Fruit fly (Drosophila melanogaster) whole organism, embryonic: ENCODE data around the gene CG42404.

Experiments used
- Bdp1 ChIP-seq: fragments of 200-800 bp; sonication (Bioruptor generic); optimal IDR thresholded peaks from 3 replicates; lab custom pipeline; 2016; ENCODE audit warnings: missing biosample characterization, missing genetic modification characterization
- CG11247 ChIP-seq: fragments of 200-800 bp; sonication (Bioruptor generic); IDR thresholded peaks from 2 replicates; pipeline ENCODE4 v1.3.6; 2022; ENCODE audit warnings: missing biosample characterization, missing genetic modification characterization
- CG1233 ChIP-seq: fragments of 200-800 bp; sonication (Bioruptor generic); optimal IDR thresholded peaks from 4 replicates; lab custom pipeline; 2018; ENCODE audit warnings: missing biosample characterization, mild to moderate bottlenecking, missing genetic modification characterization
- CG12769 ChIP-seq: fragments of 200-800 bp; sonication (Bioruptor generic); optimal IDR thresholded peaks from 2 replicates; lab custom pipeline; 2019; ENCODE audit warnings: missing biosample characterization, mild to moderate bottlenecking, missing genetic modification characterization, moderate library complexity
- CG13624 ChIP-seq: fragments of 200-800 bp; sonication (Bioruptor generic); optimal IDR thresholded peaks from 2 replicates; lab custom pipeline; 2016; ENCODE audit warnings: missing biosample characterization, missing genetic modification characterization
- CG14014 ChIP-seq: fragments of 200-800 bp; sonication (Bioruptor generic); IDR thresholded peaks from 2 replicates; pipeline ENCODE4 v1.3.6; 2022; ENCODE audit warnings: missing biosample characterization, missing genetic modification characterization
- CG14050 ChIP-seq: fragments of 200-800 bp; sonication (Bioruptor generic); IDR thresholded peaks from 3 replicates; pipeline ENCODE4 v1.3.6; 2022; ENCODE audit warnings: missing biosample characterization, missing genetic modification characterization
- CG15696 ChIP-seq: fragments of 200-800 bp; sonication (Bioruptor generic); optimal IDR thresholded peaks from 2 replicates; lab custom pipeline; 2019; ENCODE audit warnings: missing biosample characterization, mild to moderate bottlenecking, missing genetic modification characterization, moderate library complexity
- CG2678 ChIP-seq: fragments of 200-800 bp; sonication (Bioruptor generic); optimal IDR thresholded peaks from 3 replicates; lab custom pipeline; 2019; ENCODE audit warnings: missing biosample characterization, mild to moderate bottlenecking, missing genetic modification characterization, moderate library complexity
- CG2712 ChIP-seq: fragments of 200-800 bp; optimal IDR thresholded peaks from 3 replicates; lab custom pipeline; 2019; ENCODE audit warnings: missing biosample characterization, mild to moderate bottlenecking, missing genetic modification characterization, moderate library complexity
- CG30020 ChIP-seq: fragments of 200-800 bp; optimal IDR thresholded peaks from 2 replicates; lab custom pipeline; 2019; ENCODE audit warnings: missing biosample characterization, mild to moderate bottlenecking, missing genetic modification characterization, moderate library complexity
- CG30431 ChIP-seq: fragments of 200-800 bp; sonication (Bioruptor generic); optimal IDR thresholded peaks from 2 replicates; lab custom pipeline; 2017; ENCODE audit warnings: missing biosample characterization, missing genetic modification characterization
- CG32772 ChIP-seq: fragments of 200-800 bp; sonication (Bioruptor generic); IDR thresholded peaks from 2 replicates; pipeline ENCODE4 v1.3.6; 2022; ENCODE audit warnings: missing biosample characterization, missing genetic modification characterization
- CG3838 ChIP-seq: fragments of 200-800 bp; sonication (Bioruptor generic); optimal IDR thresholded peaks from 3 replicates; lab custom pipeline; 2016; ENCODE audit warnings: missing biosample characterization, missing genetic modification characterization
- CG4282 ChIP-seq: fragments of 200-800 bp; sonication (Bioruptor generic); optimal IDR thresholded peaks from 2 replicates; lab custom pipeline; 2016; ENCODE audit warnings: missing biosample characterization, missing genetic modification characterization
- CG4730 ChIP-seq: fragments of 200-800 bp; sonication (Bioruptor generic); IDR thresholded peaks from 2 replicates; pipeline ENCODE4 v1.3.6; 2022; ENCODE audit warnings: missing biosample characterization, missing genetic modification characterization
- CG4820 ChIP-seq: fragments of 200-800 bp; sonication (Bioruptor generic); optimal IDR thresholded peaks from 3 replicates; lab custom pipeline; 2016; ENCODE audit warnings: missing biosample characterization, missing genetic modification characterization
- CG4854 ChIP-seq: fragments of 200-800 bp; sonication (Bioruptor generic); optimal IDR thresholded peaks from 2 replicates; lab custom pipeline; 2016; ENCODE audit warnings: missing biosample characterization, missing genetic modification characterization, inconsistent platforms
- CG7357 ChIP-seq: fragments of 200-800 bp; sonication (Bioruptor generic); IDR thresholded peaks from 3 replicates; pipeline ENCODE4 v1.3.6; 2022; ENCODE audit warnings: missing biosample characterization, missing genetic modification characterization
- CG7556 ChIP-seq: fragments of 200-800 bp; sonication (Bioruptor generic); optimal IDR thresholded peaks from 2 replicates; lab custom pipeline; 2017; ENCODE audit warnings: missing biosample characterization, mild to moderate bottlenecking, missing genetic modification characterization
- CG8089 ChIP-seq: fragments of 200-800 bp; sonication (Bioruptor generic); optimal IDR thresholded peaks from 3 replicates; lab custom pipeline; 2016; ENCODE audit warnings: missing biosample characterization, missing genetic modification characterization
- Dip3 ChIP-seq: fragments of 200-800 bp; sonication (Bioruptor generic); optimal IDR thresholded peaks from 3 replicates; lab custom pipeline; 2016; ENCODE audit warnings: missing biosample characterization, missing genetic modification characterization
- Hr39 ChIP-seq: fragments of >200 bp; optimal IDR thresholded peaks from 2 replicates; lab custom pipeline; 2017
- Neu2 ChIP-seq: fragments of 200-800 bp; sonication (Bioruptor generic); optimal IDR thresholded peaks from 3 replicates; lab custom pipeline; 2016; ENCODE audit warnings: missing biosample characterization, missing genetic modification characterization, borderline replicate concordance
- Oli ChIP-seq: fragments of 200-800 bp; sonication (Bioruptor generic); optimal IDR thresholded peaks from 2 replicates; lab custom pipeline; 2018; ENCODE audit warnings: missing biosample characterization, mild to moderate bottlenecking, missing genetic modification characterization, moderate library complexity
- Six4 ChIP-seq: fragments of 200-800 bp; sonication (Bioruptor generic); optimal IDR thresholded peaks from 2 replicates; lab custom pipeline; 2016; ENCODE audit warnings: missing biosample characterization, missing genetic modification characterization
- Xrp1 ChIP-seq: fragments of 200-800 bp; sonication (Bioruptor generic); IDR thresholded peaks from 2 replicates; pipeline ENCODE4 v1.3.6; 2022; ENCODE audit warnings: missing biosample characterization, missing genetic modification characterization
- al ChIP-seq: fragments of 200-800 bp; sonication (Bioruptor generic); IDR thresholded peaks from 2 replicates; pipeline ENCODE4 v1.3.6; 2022; ENCODE audit warnings: missing biosample characterization, missing genetic modification characterization
- btn ChIP-seq: fragments of 200-800 bp; sonication (Bioruptor generic); optimal IDR thresholded peaks from 2 replicates; lab custom pipeline; 2016; ENCODE audit warnings: missing biosample characterization, missing genetic modification characterization
- chn ChIP-seq: fragments of 200-800 bp; sonication (Bioruptor generic); optimal IDR thresholded peaks from 2 replicates; lab custom pipeline; 2016; ENCODE audit warnings: missing biosample characterization, missing genetic modification characterization
- crol ChIP-seq: fragments of 200-800 bp; sonication (Bioruptor generic); IDR thresholded peaks from 2 replicates; pipeline ENCODE4 v1.3.6; 2022; ENCODE audit warnings: missing biosample characterization, missing genetic modification characterization
- dpn ChIP-seq, 2 experiments: fragments of 200-800 bp; sonication (Bioruptor generic); optimal IDR thresholded peaks; 3 replicates each; lab custom pipeline; 2016; ENCODE audit warnings: missing biosample characterization in 2 of 2, missing genetic modification characterization in 2 of 2
- ems ChIP-seq: fragments of 200-800 bp; sonication (Bioruptor generic); optimal IDR thresholded peaks from 3 replicates; lab custom pipeline; 2016; ENCODE audit warnings: missing biosample characterization, missing genetic modification characterization
- fd96Cb ChIP-seq: fragments of 200-800 bp; sonication (Bioruptor generic); optimal IDR thresholded peaks from 2 replicates; lab custom pipeline; 2018; ENCODE audit warnings: missing biosample characterization, mild to moderate bottlenecking, missing genetic modification characterization, moderate library complexity
- ftz-f1 ChIP-seq: fragments of 200-800 bp; sonication (Bioruptor generic); optimal IDR thresholded peaks from 2 replicates; lab custom pipeline; 2016; ENCODE audit warnings: missing biosample characterization, missing genetic modification characterization
- gem ChIP-seq: fragments of 200-800 bp; sonication (Bioruptor generic); optimal IDR thresholded peaks from 2 replicates; lab custom pipeline; 2019; ENCODE audit warnings: missing biosample characterization, mild to moderate bottlenecking, missing genetic modification characterization, moderate library complexity
- grau ChIP-seq: fragments of 200-800 bp; optimal IDR thresholded peaks from 3 replicates; lab custom pipeline; 2019; ENCODE audit warnings: missing biosample characterization, mild to moderate bottlenecking, missing genetic modification characterization, moderate library complexity
- gsb ChIP-seq: fragments of 200-800 bp; sonication (Bioruptor generic); IDR thresholded peaks from 2 replicates; pipeline ENCODE4 v1.3.6; 2022; ENCODE audit warnings: missing biosample characterization, missing genetic modification characterization
- her ChIP-seq: fragments of 200-800 bp; sonication (Bioruptor generic); optimal IDR thresholded peaks from 2 replicates; lab custom pipeline; 2016; ENCODE audit warnings: missing biosample characterization, missing genetic modification characterization
- hkb ChIP-seq, 2 experiments: fragments of 200-800 bp in 1 of 2; fragments of >200 bp in 1 of 2; sonication (Bioruptor generic) in 1 of 2; IDR thresholded peaks in 1 of 2; optimal IDR thresholded peaks in 1 of 2; 2 replicates each; pipeline versions ENCODE4 v1.3.6 to Lab custom; 2017 to 2022; ENCODE audit warnings: missing biosample characterization in 1 of 2, missing genetic modification characterization in 1 of 2
- lilli ChIP-seq: fragments of 200-800 bp; sonication (Bioruptor generic); optimal IDR thresholded peaks from 3 replicates; lab custom pipeline; 2016; ENCODE audit warnings: missing biosample characterization, missing genetic modification characterization
- lmd ChIP-seq: fragments of 200-800 bp; sonication (Bioruptor generic); IDR thresholded peaks from 2 replicates; pipeline ENCODE4 v1.3.6; 2022; ENCODE audit warnings: missing biosample characterization, missing genetic modification characterization
- mirr ChIP-seq: fragments of 200-800 bp; sonication (Bioruptor generic); optimal IDR thresholded peaks from 3 replicates; lab custom pipeline; 2018; ENCODE audit warnings: missing biosample characterization, mild to moderate bottlenecking, missing genetic modification characterization
- pan ChIP-seq, 4 experiments: fragments of >200 bp in 3 of 4; fragments of 200-800 bp in 1 of 4; sonication (Bioruptor generic) in 1 of 4; optimal IDR thresholded peaks in 3 of 4; IDR thresholded peaks in 1 of 4; 2 replicates each; pipeline versions ENCODE4 v1.3.6 to Lab custom; 2017 to 2022; ENCODE audit warnings: missing biosample characterization in 2 of 4, missing genetic modification characterization in 2 of 4, mixed read lengths in 1 of 4
- sim ChIP-seq: fragments of 200-800 bp; sonication (Bioruptor generic); IDR thresholded peaks from 2 replicates; pipeline ENCODE4 v1.3.6; 2022; ENCODE audit warnings: missing biosample characterization, missing genetic modification characterization
- unpg ChIP-seq: fragments of 200-800 bp; sonication (Bioruptor generic); optimal IDR thresholded peaks from 3 replicates; lab custom pipeline; 2018; ENCODE audit warnings: missing biosample characterization, mild to moderate bottlenecking, missing genetic modification characterization, moderate library complexity
- usp ChIP-seq: fragments of >200 bp; optimal IDR thresholded peaks from 2 replicates; lab custom pipeline; 2017; ENCODE audit warnings: missing biosample characterization, missing genetic modification characterization
- vnd ChIP-seq: fragments of 200-800 bp; sonication (Bioruptor generic); IDR thresholded peaks from 3 replicates; pipeline ENCODE4 v1.3.6; 2022; ENCODE audit warnings: missing biosample characterization, missing genetic modification characterization; ENCODE audit not compliant: partially characterized antibody
- zen ChIP-seq: fragments of 200-800 bp; sonication (Bioruptor generic); optimal IDR thresholded peaks from 3 replicates; lab custom pipeline; 2018; ENCODE audit warnings: missing biosample characterization, mild to moderate bottlenecking, missing genetic modification characterization, moderate library complexity

The CG42404 gene

dm6 chr3R:15218824-15219576, 30.9 kb upstream of the CG42404 start, which contains the start of the genes SIDL and CG12241:
TSS of gene SIDL (minus strand) at chr3R:15218874.
TSS of gene CG12241 (plus strand) at chr3R:15219256.
- TF ChIP-seq zen (tag; lab: Kevin White, UChicago) (peak; percentile 72), Bdp1 (GFP tag; lab: Kevin White, UChicago) (peak; percentile 7), lilli (GFP tag; lab: Kevin White, UChicago) (peak; percentile 87), lmd (GFP tag; lab: Robert Waterston, UW) (peak; percentile 93), CG30431 (GFP tag; lab: Kevin White, UChicago) (no peak), CG13624 (peak; percentile 89), CG8089 (GFP tag; lab: Kevin White, UChicago) (no peak), dpn (GFP tag; optimal IDR thresholded peaks at IDR 0.05; lab: Kevin White, UChicago) (peak; percentile 73 to 87), pan (optimal IDR thresholded peaks at IDR 0.05; lab: Kevin White, UChicago) (no peak), pan (GFP tag; optimal IDR thresholded peaks at IDR 0.05 in 1 of 2, IDR thresholded peaks at IDR 0.05 in 1 of 2) (peak in 1 of 2 experiments; percentile 96), fd96Cb (tag; lab: Kevin White, UChicago) (peak; percentile 79), usp (GFP tag; lab: Kevin White, UChicago) (no peak), CG32772 (GFP tag; lab: Robert Waterston, UW) (peak; percentile 92), CG4282 (no peak), CG4730 (GFP tag; lab: Robert Waterston, UW) (peak; percentile 92), chn (GFP tag; lab: Kevin White, UChicago) (peak; percentile 74), Xrp1 (GFP tag; lab: Robert Waterston, UW) (peak; percentile 89), ftz-f1 (GFP tag; lab: Kevin White, UChicago) (peak; percentile 60), gsb (GFP tag; lab: Robert Waterston, UW) (peak; percentile 82), ems (GFP tag; lab: Kevin White, UChicago) (peak; percentile 84), CG30020 (tag; lab: Kevin White, UChicago) (peak; percentile 42), al (peak; percentile 94), grau (tag; lab: Kevin White, UChicago) (peak; percentile 57), CG2678 (tag; lab: Kevin White, UChicago) (peak; percentile 92), CG2712 (tag; lab: Kevin White, UChicago) (peak; percentile 86), CG7357 (GFP tag; lab: Robert Waterston, UW) (peak; percentile 89), CG12769 (tag; lab: Kevin White, UChicago) (no peak), hkb (optimal IDR thresholded peaks at IDR 0.05; lab: Kevin White, UChicago) (no peak), hkb (GFP tag; IDR thresholded peaks at IDR 0.05; lab: Robert Waterston, UW) (peak; percentile 93), CG4854 (peak; percentile 73), unpg (peak; percentile 66), gem (tag; lab: Kevin White, UChicago) (no peak), mirr (GFP tag; lab: Kevin White, UChicago) (peak; percentile 9), sim (GFP tag; lab: Robert Waterston, UW) (peak; percentile 71), CG15696 (peak; percentile 39), Dip3 (GFP tag; lab: Kevin White, UChicago) (peak; percentile 74), CG4820 (GFP tag; lab: Kevin White, UChicago) (peak; percentile 67), Six4 (peak; percentile 65), CG3838 (GFP tag; lab: Kevin White, UChicago) (peak; percentile 68), CG14014 (GFP tag; lab: Robert Waterston, UW) (peak; percentile 39; the same call in 1 of the 2 replicates), CG1233 (GFP tag; lab: Kevin White, UChicago) (peak; percentile 79), Hr39 (lab: Kevin White, UChicago) (no peak), CG11247 (GFP tag; lab: Robert Waterston, UW) (peak; percentile 92), Oli (peak; percentile 33), btn (GFP tag; lab: Kevin White, UChicago) (peak; percentile 37), Neu2 (peak; percentile 21), CG14050 (no peak), CG7556 (GFP tag; lab: Kevin White, UChicago) (peak; percentile 78), crol (GFP tag; lab: Robert Waterston, UW) (peak; percentile 31; the same call in 1 of the 2 replicates), her (GFP tag; lab: Kevin White, UChicago) (peak; percentile 22), vnd (GFP tag; lab: Robert Waterston, UW) (no peak)
